Fruit fly (Drosophila melanogaster): ENCODE data around the gene Ugalt.

Ugalt gene

DNA sequence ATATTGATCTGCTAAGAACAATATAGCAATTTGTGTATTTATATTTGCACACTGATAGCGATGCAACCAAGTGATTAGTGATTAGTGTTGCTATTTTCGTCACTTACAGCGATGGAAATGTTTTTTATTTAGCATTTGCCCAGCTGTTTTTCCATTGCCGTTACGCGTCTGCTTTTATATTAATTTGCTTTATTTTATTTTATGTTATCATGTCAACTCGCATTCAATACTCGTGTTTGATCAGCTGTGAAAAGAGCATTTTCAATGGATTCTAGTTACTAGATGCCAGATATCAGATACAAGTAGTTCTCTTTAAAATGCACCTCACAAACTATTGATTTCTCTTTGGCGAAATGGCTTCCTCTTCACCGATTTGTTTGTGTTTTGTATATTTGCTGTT, 40.2 kb downstream of the Ugalt start (continued):
- no peak for TF ChIP-seq ci (GFP tag; IDR thresholded peaks at IDR 0.05)
- no peak for TF ChIP-seq zen (tag; optimal IDR thresholded peaks at IDR 0.05)
- TF ChIP-seq nmo (GFP tag; optimal IDR thresholded peaks at IDR 0.05): no peak
- TF ChIP-seq HmgZ (tag; optimal IDR thresholded peaks at IDR 0.05): no peak
- TF ChIP-seq CG15011 (GFP tag; optimal IDR thresholded peaks at IDR 0.05): no peak
- no peak for TF ChIP-seq lilli (GFP tag; optimal IDR thresholded peaks at IDR 0.05)
- TF ChIP-seq CG11695 (GFP tag; IDR thresholded peaks at IDR 0.05): no peak
- no peak for TF ChIP-seq CG6654 (GFP tag; optimal IDR thresholded peaks at IDR 0.05)
- TF ChIP-seq CG1602 (GFP tag; optimal IDR thresholded peaks at IDR 0.05): no peak
- no peak for TF ChIP-seq ind (GFP tag; optimal IDR thresholded peaks at IDR 0.05)
- no peak for TF ChIP-seq ab (GFP tag; optimal IDR thresholded peaks at IDR 0.05)
- peak; percentile 35 for TF ChIP-seq Fer1 (GFP tag; optimal IDR thresholded peaks at IDR 0.05)
- TF ChIP-seq CG10209 (GFP tag; optimal IDR thresholded peaks at IDR 0.05): no peak
- peak; percentile 21 for TF ChIP-seq CG6813 (GFP tag; optimal IDR thresholded peaks at IDR 0.05)
- no peak for TF ChIP-seq Eip74EF (GFP tag; optimal IDR thresholded peaks at IDR 0.05)
- TF ChIP-seq CG7372 (GFP tag; IDR thresholded peaks at IDR 0.05): no peak
- TF ChIP-seq CG2129 (GFP tag; IDR thresholded peaks at IDR 0.05; ENCODE audit: partially characterized antibody): no peak
- peak; percentile 34 for TF ChIP-seq CG18599 (GFP tag; optimal IDR thresholded peaks at IDR 0.05)
- TF ChIP-seq Hey (tag; optimal IDR thresholded peaks at IDR 0.05): no peak
- TF ChIP-seq dan (GFP tag; IDR thresholded peaks at IDR 0.05): no peak
- TF ChIP-seq sna (GFP tag; IDR thresholded peaks at IDR 0.05; ENCODE audit: partially characterized antibody): no peak
- TF ChIP-seq Dref (GFP tag; IDR thresholded peaks at IDR 0.05): no peak
- peak; percentile 30 for TF ChIP-seq schlank (tag; optimal IDR thresholded peaks at IDR 0.05)
- TF ChIP-seq MBD-R2 (GFP tag; IDR thresholded peaks at IDR 0.05): no peak
- no peak for TF ChIP-seq phol (tag; optimal IDR thresholded peaks at IDR 0.05)
- TF ChIP-seq hkb (optimal IDR thresholded peaks at IDR 0.05): no peak
- peak; percentile 25; the same call in 1 of the 2 replicates for TF ChIP-seq hkb (GFP tag; IDR thresholded peaks at IDR 0.05)
- TF ChIP-seq CG12942 (GFP tag; optimal IDR thresholded peaks at IDR 0.05): no peak
- no peak for TF ChIP-seq bigmax (GFP tag; optimal IDR thresholded peaks at IDR 0.05)
- no peak for TF ChIP-seq vnd (GFP tag; IDR thresholded peaks at IDR 0.05; ENCODE audit: partially characterized antibody)
- no peak for TF ChIP-seq ken (GFP tag; IDR thresholded peaks at IDR 0.05)
- TF ChIP-seq CG4328 (GFP tag; optimal IDR thresholded peaks at IDR 0.05): no peak
- no peak for TF ChIP-seq Ravus (GFP tag; IDR thresholded peaks at IDR 0.05)
- TF ChIP-seq gsb-n (tag; optimal IDR thresholded peaks at IDR 0.05): no peak
- no peak for TF ChIP-seq fu2 (GFP tag; optimal IDR thresholded peaks at IDR 0.05)
- TF ChIP-seq dpn (GFP tag; optimal IDR thresholded peaks at IDR 0.05): no peak
- no peak for TF ChIP-seq CG15514 (GFP tag; optimal IDR thresholded peaks at IDR 0.05)
- TF ChIP-seq Neu2 (GFP tag; optimal IDR thresholded peaks at IDR 0.05; ENCODE audit: borderline replicate concordance): no peak
- no peak for TF ChIP-seq aop (GFP tag; IDR thresholded peaks at IDR 0.05)
- peak; percentile 2 for TF ChIP-seq CG2120 (GFP tag; optimal IDR thresholded peaks at IDR 0.05)
- TF ChIP-seq exex (tag; optimal IDR thresholded peaks at IDR 0.05): no peak

DNA sequence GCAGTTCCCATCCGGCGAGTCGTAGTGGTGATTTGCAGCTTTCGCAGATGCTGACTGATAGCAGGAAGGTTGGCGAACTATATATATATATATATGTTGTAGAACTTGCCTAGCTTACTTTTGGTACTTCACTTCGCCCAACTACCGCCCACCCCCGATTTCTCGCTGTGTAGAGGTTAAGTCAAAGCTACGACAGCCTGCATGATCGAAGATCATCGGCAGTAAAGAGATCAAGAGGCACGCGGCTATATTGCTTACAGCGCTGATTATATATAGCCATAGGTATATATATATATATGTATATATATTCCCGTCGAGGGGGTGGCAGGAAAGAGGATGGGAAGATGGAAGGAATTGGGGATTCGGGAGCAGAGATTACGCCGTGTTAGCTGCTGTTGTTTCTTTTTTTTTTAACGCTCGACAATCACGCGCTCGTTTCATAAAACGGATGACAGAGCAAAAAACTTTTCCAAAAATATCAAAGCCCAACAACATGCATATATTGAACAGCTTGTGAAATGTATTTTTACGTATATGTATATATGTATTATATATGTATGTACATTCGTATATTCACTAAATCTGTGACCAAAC, 41.0 kb downstream of the Ugalt start:
- TF ChIP-seq pan (optimal IDR thresholded peaks at IDR 0.05) (no peak), pan (GFP tag; optimal IDR thresholded peaks at IDR 0.05 in 1 of 2, IDR thresholded peaks at IDR 0.05 in 1 of 2) (peak in 1 of 2 experiments; percentile 7), CG34422 (GFP tag; IDR thresholded peaks at IDR 0.05) (no peak), zfh1 (GFP tag; IDR thresholded peaks at IDR 0.05) (0 out of 3 replicates have a peak, but pooled peaks have one; percentile 12)

Data from whole organism, embryonic.